Fruit fly (Drosophila melanogaster): ENCODE measurements around the gene CG42729.

The CG42729 gene

DNA sequence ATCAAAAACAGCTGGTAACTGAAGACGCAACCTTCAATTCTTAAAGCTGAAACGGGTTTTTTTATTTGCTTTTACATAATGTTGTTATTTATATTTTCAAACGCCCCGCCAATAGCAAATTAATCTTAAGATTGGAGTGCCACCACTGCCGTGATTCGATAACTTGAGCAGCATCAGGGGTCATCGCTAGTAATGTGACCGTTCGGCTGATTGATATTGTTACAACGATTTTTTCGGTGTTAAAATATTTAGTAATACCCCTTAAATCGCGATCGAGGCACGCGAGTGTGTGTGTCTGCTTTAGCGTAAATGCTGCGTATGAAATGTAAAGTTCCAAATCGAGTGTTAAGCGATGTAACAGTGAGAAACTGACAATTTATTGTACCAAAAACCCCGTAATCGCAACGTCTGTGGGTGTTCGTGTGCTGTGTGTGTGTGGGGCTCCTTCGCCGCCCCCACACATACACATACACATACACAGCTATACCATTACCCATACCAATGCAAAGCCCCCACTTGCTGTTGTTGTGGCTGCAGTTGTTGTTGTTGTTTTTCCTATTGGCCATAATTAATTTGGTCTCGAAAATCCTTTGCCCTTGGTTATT is 38.6 kb upstream of the CG42729 start, which contains the start of gene dop (continued):
- TF ChIP-seq ken (GFP tag; IDR thresholded peaks at IDR 0.05) (no peak), Dek (tag; optimal IDR thresholded peaks at IDR 0.05) (no peak), cwo (GFP tag; optimal IDR thresholded peaks at IDR 0.05) (no peak), Dad (GFP tag; optimal IDR thresholded peaks at IDR 0.05) (no peak), MESR4 (GFP tag; optimal IDR thresholded peaks at IDR 0.05) (peak; percentile 84), CG12769 (tag; optimal IDR thresholded peaks at IDR 0.05) (peak; percentile 9), crol (GFP tag; IDR thresholded peaks at IDR 0.05) (no peak), CG12299 (tag; optimal IDR thresholded peaks at IDR 0.05) (no peak), Ada2b (GFP tag; IDR thresholded peaks at IDR 0.05) (no peak; the same call in 1 of the 2 replicates), CG6854 (GFP tag; optimal IDR thresholded peaks at IDR 0.05) (no peak), ewg (GFP tag; optimal IDR thresholded peaks at IDR 0.05) (no peak), CG4328 (GFP tag; optimal IDR thresholded peaks at IDR 0.05) (no peak), CG9437 (GFP tag; optimal IDR thresholded peaks at IDR 0.05) (no peak), Elba2 (GFP tag; optimal IDR thresholded peaks at IDR 0.05) (peak; percentile 89), lilli (GFP tag; optimal IDR thresholded peaks at IDR 0.05) (peak; percentile 71), CG7556 (GFP tag; optimal IDR thresholded peaks at IDR 0.05) (no peak), sna (GFP tag; IDR thresholded peaks at IDR 0.05; ENCODE audit: partially characterized antibody) (peak; percentile 43), CG3281 (GFP tag; optimal IDR thresholded peaks at IDR 0.05) (no peak), gce (GFP tag; IDR thresholded peaks at IDR 0.05) (no peak), CG15011 (GFP tag; optimal IDR thresholded peaks at IDR 0.05) (no peak), CG12391 (tag; optimal IDR thresholded peaks at IDR 0.05) (peak; percentile 45), CG8944 (GFP tag; optimal IDR thresholded peaks at IDR 0.05) (peak; percentile 10), zf30C (GFP tag; optimal IDR thresholded peaks at IDR 0.05) (no peak), D19A (tag; optimal IDR thresholded peaks at IDR 0.05) (no peak), so (GFP tag; IDR thresholded peaks at IDR 0.05) (no peak), GATAe (GFP tag; conservative IDR thresholded peaks at IDR 0.05) (no peak; the same call in 1 of the 2 replicates), CG7963 (GFP tag; IDR thresholded peaks at IDR 0.05; ENCODE audit: partially characterized antibody) (no peak; the same call in 2 of the 3 replicates), odd (GFP tag; optimal IDR thresholded peaks at IDR 0.05) (no peak), org-1 (GFP tag; optimal IDR thresholded peaks at IDR 0.05) (no peak), Poxn (GFP tag; IDR thresholded peaks at IDR 0.05) (no peak), CG11695 (GFP tag; IDR thresholded peaks at IDR 0.05) (no peak), Lim3 (GFP tag; IDR thresholded peaks at IDR 0.05) (no peak), CG7357 (GFP tag; IDR thresholded peaks at IDR 0.05) (no peak), al (GFP tag; IDR thresholded peaks at IDR 0.05) (no peak), lov (optimal IDR thresholded peaks at IDR 0.05) (no peak), lov (GFP tag; IDR thresholded peaks at IDR 0.05) (no peak), CG4707 (GFP tag; optimal IDR thresholded peaks at IDR 0.05) (no peak), CG1024 (GFP tag; IDR thresholded peaks at IDR 0.05) (no peak), slbo (GFP tag; IDR thresholded peaks at IDR 0.05) (peak; percentile 34; the same call in 1 of the 2 replicates), gfzf (GFP tag; optimal IDR thresholded peaks at IDR 0.05) (peak; percentile 72), zen (tag; optimal IDR thresholded peaks at IDR 0.05) (no peak), CG14014 (GFP tag; IDR thresholded peaks at IDR 0.05) (no peak), CG7928 (GFP tag; optimal IDR thresholded peaks at IDR 0.05) (no peak), CG13775 (GFP tag; optimal IDR thresholded peaks at IDR 0.05) (peak; percentile 7), wdn (GFP tag; IDR thresholded peaks at IDR 0.05) (no peak), zfh2 (GFP tag; optimal IDR thresholded peaks at IDR 0.05) (peak; percentile 44), CG15269 (tag; optimal IDR thresholded peaks at IDR 0.05) (no peak), fd64A (GFP tag; optimal IDR thresholded peaks at IDR 0.05) (no peak), Lpt (GFP tag; optimal IDR thresholded peaks at IDR 0.05) (no peak), crp (GFP tag; optimal IDR thresholded peaks at IDR 0.05) (no peak), Sox102F (GFP tag; optimal IDR thresholded peaks at IDR 0.05) (no peak)

Measured in whole organism, embryonic.